Fruit fly (Drosophila melanogaster) whole organism: ENCODE data around the gene CG32437.

Experiments
- psq ChIP-seq: fragments of >200 bp; optimal IDR thresholded peaks from 2 replicates; lab custom pipeline; 2017
- usp ChIP-seq: fragments of >200 bp; optimal IDR thresholded peaks from 2 replicates; lab custom pipeline; 2017; ENCODE audit warnings: missing biosample characterization, missing genetic modification characterization, mixed read lengths

DNA sequence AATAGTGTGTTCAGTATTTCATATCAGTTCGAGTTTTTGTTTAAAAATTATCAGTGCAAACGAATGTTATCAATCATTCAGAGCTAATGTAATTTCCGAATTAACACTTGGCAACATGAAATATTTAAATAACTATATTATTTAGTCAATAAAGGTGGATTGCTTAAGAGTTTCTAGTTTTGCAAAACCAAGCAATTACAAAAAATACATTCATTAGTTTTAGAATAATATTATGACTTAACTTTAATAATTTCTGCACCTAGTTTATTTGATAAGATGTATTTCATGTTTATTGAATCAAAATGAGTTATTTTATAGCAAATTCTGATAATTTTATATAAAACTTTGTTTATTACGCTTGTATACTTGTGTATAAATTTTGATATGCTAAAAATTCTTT is 26.0 kb downstream of the CG32437 start:
- TF ChIP-seq usp (GFP tag; lab: Kevin White, UChicago) (no peak), psq (lab: Kevin White, UChicago) (no peak)
